Fruit fly (Drosophila melanogaster) whole organism, embryonic: ENCODE measurements around the gene CG42866.

ENCODE experiments used
- Aef1 ChIP-seq: fragments of 200-800 bp; sonication (Bioruptor generic); IDR thresholded peaks from 3 replicates; pipeline ENCODE4 v1.3.6; 2022; ENCODE audit warnings: missing biosample characterization, missing genetic modification characterization
- CG10147 ChIP-seq: fragments of 200-800 bp; sonication (Bioruptor generic); optimal IDR thresholded peaks from 2 replicates; lab custom pipeline; 2019; ENCODE audit warnings: missing biosample characterization, mild to moderate bottlenecking, missing genetic modification characterization, moderate library complexity
- CG13894 ChIP-seq: fragments of 200-800 bp; sonication (Bioruptor generic); optimal IDR thresholded peaks from 3 replicates; lab custom pipeline; 2018; ENCODE audit warnings: missing biosample characterization, mild to moderate bottlenecking, missing genetic modification characterization, moderate library complexity
- CG16815 ChIP-seq: fragments of 200-800 bp; sonication (Bioruptor generic); optimal IDR thresholded peaks from 3 replicates; lab custom pipeline; 2017; ENCODE audit warnings: missing biosample characterization, mild to moderate bottlenecking, missing genetic modification characterization
- CG17385 ChIP-seq: fragments of 200-800 bp; sonication (Bioruptor generic); optimal IDR thresholded peaks from 3 replicates; lab custom pipeline; 2018; ENCODE audit warnings: missing biosample characterization, mild to moderate bottlenecking, missing genetic modification characterization
- CG18262 ChIP-seq: fragments of 200-800 bp; optimal IDR thresholded peaks from 3 replicates; lab custom pipeline; 2019; ENCODE audit warnings: missing biosample characterization, mild to moderate bottlenecking, missing genetic modification characterization, moderate library complexity
- CG1832 ChIP-seq: fragments of 200-800 bp; sonication (Bioruptor generic); optimal IDR thresholded peaks from 2 replicates; lab custom pipeline; 2017; ENCODE audit warnings: missing biosample characterization, mild to moderate bottlenecking, missing genetic modification characterization, inconsistent platforms
- CG18764 ChIP-seq: fragments of 200-800 bp; sonication (Bioruptor generic); optimal IDR thresholded peaks from 3 replicates; lab custom pipeline; 2016; ENCODE audit warnings: missing biosample characterization, missing genetic modification characterization
- CG2129 ChIP-seq: fragments of 200-800 bp; sonication (Bioruptor generic); IDR thresholded peaks from 2 replicates; pipeline ENCODE4 v1.3.6; 2022; ENCODE audit warnings: missing biosample characterization, missing genetic modification characterization; ENCODE audit not compliant: partially characterized antibody
- CG31224 ChIP-seq: fragments of 200-800 bp; sonication (Bioruptor generic); IDR thresholded peaks from 2 replicates; pipeline ENCODE4 v1.3.6; 2022; ENCODE audit warnings: missing biosample characterization, missing genetic modification characterization
- CG3281 ChIP-seq: fragments of 200-800 bp; sonication (Bioruptor generic); optimal IDR thresholded peaks from 3 replicates; lab custom pipeline; 2017; ENCODE audit warnings: missing biosample characterization, mild to moderate bottlenecking, missing genetic modification characterization
- CG4282 ChIP-seq: fragments of 200-800 bp; sonication (Bioruptor generic); optimal IDR thresholded peaks from 2 replicates; lab custom pipeline; 2016; ENCODE audit warnings: missing biosample characterization, missing genetic modification characterization
- CG4854 ChIP-seq: fragments of 200-800 bp; sonication (Bioruptor generic); optimal IDR thresholded peaks from 2 replicates; lab custom pipeline; 2016; ENCODE audit warnings: missing biosample characterization, missing genetic modification characterization, inconsistent platforms
- CG5953 ChIP-seq: fragments of 200-800 bp; sonication (Bioruptor generic); IDR thresholded peaks from 2 replicates; pipeline ENCODE4 v1.3.6; 2022; ENCODE audit warnings: missing biosample characterization, missing genetic modification characterization
- CG6272 ChIP-seq: fragments of 200-800 bp; sonication (Bioruptor generic); IDR thresholded peaks from 2 replicates; pipeline ENCODE4 v1.3.6; 2022; ENCODE audit warnings: missing biosample characterization, missing genetic modification characterization
- CG8089 ChIP-seq: fragments of 200-800 bp; sonication (Bioruptor generic); optimal IDR thresholded peaks from 3 replicates; lab custom pipeline; 2016; ENCODE audit warnings: missing biosample characterization, missing genetic modification characterization
- CG8478 ChIP-seq: fragments of >200 bp; optimal IDR thresholded peaks from 2 replicates; lab custom pipeline; 2018
- Camta ChIP-seq: fragments of 200-800 bp; sonication (Bioruptor generic); optimal IDR thresholded peaks from 2 replicates; lab custom pipeline; 2016; ENCODE audit warnings: missing biosample characterization, missing genetic modification characterization
- CoRest ChIP-seq: fragments of 200-800 bp; sonication (Bioruptor generic); optimal IDR thresholded peaks from 3 replicates; lab custom pipeline; 2018; ENCODE audit warnings: missing biosample characterization, mild to moderate bottlenecking, missing genetic modification characterization, moderate library complexity
- Dad ChIP-seq: fragments of 200-800 bp; sonication (Bioruptor generic); optimal IDR thresholded peaks from 3 replicates; lab custom pipeline; 2016; ENCODE audit warnings: missing biosample characterization, missing genetic modification characterization
- Dek ChIP-seq: fragments of 200-800 bp; sonication (Bioruptor generic); optimal IDR thresholded peaks from 3 replicates; lab custom pipeline; 2019; ENCODE audit warnings: missing biosample characterization, mild to moderate bottlenecking, missing genetic modification characterization, moderate library complexity
- E2f1 ChIP-seq: fragments of 200-800 bp; sonication (Bioruptor generic); IDR thresholded peaks from 2 replicates; pipeline ENCODE4 v1.3.6; 2022; ENCODE audit warnings: missing biosample characterization, missing genetic modification characterization
- E2f2 ChIP-seq: fragments of 200-800 bp; sonication (Bioruptor generic); IDR thresholded peaks from 2 replicates; pipeline ENCODE4 v1.3.6; 2022; ENCODE audit warnings: missing biosample characterization, missing genetic modification characterization
- Fer1 ChIP-seq: fragments of 200-800 bp; sonication (Bioruptor generic); optimal IDR thresholded peaks from 2 replicates; lab custom pipeline; 2017; ENCODE audit warnings: missing biosample characterization, mild to moderate bottlenecking, missing genetic modification characterization
- Med ChIP-seq: fragments of 200-800 bp; sonication (Bioruptor generic); peaks from one replicate; lab custom pipeline; 2016; ENCODE audit warnings: missing biosample characterization, missing genetic modification characterization, mild to moderate bottlenecking, inconsistent platforms, moderate library complexity
- NC2α ChIP-seq: fragments of 200-800 bp; sonication (Bioruptor generic); optimal IDR thresholded peaks from 2 replicates; lab custom pipeline; 2016; ENCODE audit warnings: missing biosample characterization, missing genetic modification characterization
- Neu2 ChIP-seq: fragments of 200-800 bp; sonication (Bioruptor generic); optimal IDR thresholded peaks from 3 replicates; lab custom pipeline; 2016; ENCODE audit warnings: missing biosample characterization, missing genetic modification characterization, borderline replicate concordance
- Nf-YB ChIP-seq: fragments of 200-800 bp; sonication (Bioruptor generic); optimal IDR thresholded peaks from 3 replicates; lab custom pipeline; 2019; ENCODE audit warnings: missing biosample characterization, mild to moderate bottlenecking, missing genetic modification characterization, moderate library complexity
- Pdp1 ChIP-seq, 2 experiments: fragments of 200-800 bp; sonication (Bioruptor generic); optimal IDR thresholded peaks; 3 replicates each; lab custom pipeline; 2016; ENCODE audit warnings: missing biosample characterization in 2 of 2, missing genetic modification characterization in 2 of 2, mild to moderate bottlenecking in 1 of 2, moderate library complexity in 1 of 2
- abd-A ChIP-seq: fragments of 200-800 bp; sonication (Bioruptor generic); optimal IDR thresholded peaks from 3 replicates; lab custom pipeline; 2019; ENCODE audit warnings: missing biosample characterization, mild to moderate bottlenecking, missing genetic modification characterization, moderate library complexity
- amos ChIP-seq: fragments of 200-800 bp; sonication (Bioruptor generic); IDR thresholded peaks from 2 replicates; pipeline ENCODE4 v1.3.6; 2022; ENCODE audit warnings: missing biosample characterization, missing genetic modification characterization; ENCODE audit not compliant: partially characterized antibody
- bab2 ChIP-seq: fragments of 200-800 bp; sonication (Bioruptor generic); optimal IDR thresholded peaks from 2 replicates; lab custom pipeline; 2016; ENCODE audit warnings: missing biosample characterization, missing genetic modification characterization
- br ChIP-seq: fragments of >200 bp; optimal IDR thresholded peaks from 2 replicates; lab custom pipeline; 2017
- caup ChIP-seq: fragments of 200-800 bp; sonication (Bioruptor generic); optimal IDR thresholded peaks from 3 replicates; lab custom pipeline; 2017; ENCODE audit warnings: missing biosample characterization, mild to moderate bottlenecking, missing genetic modification characterization, moderate library complexity; ENCODE audit not compliant: severe bottlenecking
- ems ChIP-seq: fragments of 200-800 bp; sonication (Bioruptor generic); optimal IDR thresholded peaks from 3 replicates; lab custom pipeline; 2016; ENCODE audit warnings: missing biosample characterization, missing genetic modification characterization
- en ChIP-seq: fragments of 200-800 bp; sonication (Bioruptor generic); optimal IDR thresholded peaks from 2 replicates; lab custom pipeline; 2016; ENCODE audit warnings: missing biosample characterization, missing genetic modification characterization
- fru ChIP-seq: fragments of >200 bp; optimal IDR thresholded peaks from 2 replicates; lab custom pipeline; 2017
- gcm2 ChIP-seq: fragments of 200-800 bp; sonication (Bioruptor generic); optimal IDR thresholded peaks from 2 replicates; lab custom pipeline; 2016; ENCODE audit warnings: missing biosample characterization, missing genetic modification characterization
- gsb-n ChIP-seq: fragments of 200-800 bp; sonication (Bioruptor generic); optimal IDR thresholded peaks from 3 replicates; lab custom pipeline; 2018; ENCODE audit warnings: missing biosample characterization, mild to moderate bottlenecking, missing genetic modification characterization
- hb ChIP-seq: fragments of 200-800 bp; sonication (Bioruptor generic); IDR thresholded peaks from 3 replicates; pipeline ENCODE4 v1.3.6; 2022; ENCODE audit warnings: missing biosample characterization, missing genetic modification characterization; ENCODE audit not compliant: partially characterized antibody
- klu ChIP-seq: fragments of 200-800 bp; sonication (Bioruptor generic); IDR thresholded peaks from 2 replicates; pipeline ENCODE4 v1.3.6; 2022; ENCODE audit warnings: missing biosample characterization, missing genetic modification characterization
- lola ChIP-seq, 3 experiments: fragments of >200 bp in 2 of 3; fragments of 200-800 bp in 1 of 3; sonication (Bioruptor generic) in 1 of 3; optimal IDR thresholded peaks; 2 replicates each; lab custom pipeline; 2017 to 2019; ENCODE audit warnings: missing biosample characterization in 3 of 3, missing genetic modification characterization in 3 of 3, mild to moderate bottlenecking in 1 of 3, moderate library complexity in 1 of 3
- maf-S ChIP-seq: fragments of 200-800 bp; sonication (Bioruptor generic); optimal IDR thresholded peaks from 2 replicates; lab custom pipeline; 2016; ENCODE audit warnings: missing biosample characterization, missing genetic modification characterization
- odd ChIP-seq: fragments of 200-800 bp; sonication (Bioruptor generic); optimal IDR thresholded peaks from 2 replicates; lab custom pipeline; 2017; ENCODE audit warnings: missing biosample characterization, mild to moderate bottlenecking, missing genetic modification characterization
- pho ChIP-seq: fragments of 200-800 bp; sonication (Bioruptor generic); optimal IDR thresholded peaks from 2 replicates; lab custom pipeline; 2016; ENCODE audit warnings: missing biosample characterization, missing genetic modification characterization
- repo ChIP-seq: fragments of 200-800 bp; sonication (Bioruptor generic); optimal IDR thresholded peaks from 2 replicates; lab custom pipeline; 2016; ENCODE audit warnings: missing biosample characterization, missing genetic modification characterization
- sr ChIP-seq: fragments of 200-800 bp; sonication (Bioruptor generic); IDR thresholded peaks from 3 replicates; pipeline ENCODE4 v1.3.6; 2022; ENCODE audit warnings: missing biosample characterization, missing genetic modification characterization
- tup ChIP-seq: fragments of 200-800 bp; sonication (Bioruptor generic); optimal IDR thresholded peaks from 2 replicates; lab custom pipeline; 2016; ENCODE audit warnings: missing biosample characterization, mild to moderate bottlenecking, missing genetic modification characterization, moderate library complexity
- unpg ChIP-seq: fragments of 200-800 bp; sonication (Bioruptor generic); optimal IDR thresholded peaks from 3 replicates; lab custom pipeline; 2018; ENCODE audit warnings: missing biosample characterization, mild to moderate bottlenecking, missing genetic modification characterization, moderate library complexity
- zen2 ChIP-seq: fragments of 200-800 bp; sonication (Bioruptor generic); IDR thresholded peaks from 3 replicates; pipeline ENCODE4 v1.3.6; 2022; ENCODE audit warnings: missing biosample characterization, missing genetic modification characterization; ENCODE audit not compliant: partially characterized antibody
- zfh2 ChIP-seq: fragments of 200-800 bp; sonication (Bioruptor generic); optimal IDR thresholded peaks from 2 replicates; lab custom pipeline; 2016; ENCODE audit warnings: missing biosample characterization, missing genetic modification characterization

CG42866 gene

DNA sequence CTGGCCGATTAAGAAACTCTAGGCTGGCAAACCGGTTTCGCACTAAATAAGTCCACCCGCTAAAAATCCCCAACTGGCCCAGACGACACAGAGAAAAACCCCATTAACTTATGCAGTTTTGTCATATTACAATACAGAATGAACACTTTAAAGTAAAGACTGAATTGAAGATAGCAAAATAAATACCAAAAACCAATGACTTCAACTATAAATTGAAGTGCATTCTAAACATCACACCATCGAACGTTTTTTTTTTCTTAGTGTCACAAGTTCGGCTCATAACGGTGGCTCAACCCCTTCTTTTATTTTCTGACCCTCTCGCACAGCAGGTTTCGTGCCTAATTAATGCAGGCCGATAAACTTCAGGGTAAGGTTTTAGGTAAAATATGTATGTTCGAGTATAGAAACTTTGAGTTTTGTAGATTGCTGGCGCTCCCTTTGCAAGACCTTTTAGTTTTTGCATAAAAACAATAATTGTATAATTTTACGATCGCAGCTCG is 20.1 kb downstream of the CG42866 start (continued):
- TF ChIP-seq en (peak; percentile 51), E2f2 (GFP tag; lab: Robert Waterston, UW) (peak; percentile 70), Fer1 (GFP tag; lab: Kevin White, UChicago) (peak; percentile 83), Pdp1 (GFP tag; optimal IDR thresholded peaks at IDR 0.05; lab: Kevin White, UChicago) (peak; percentile 59 to 71), Dad (GFP tag; lab: Kevin White, UChicago) (peak; percentile 53), CoRest (tag; lab: Kevin White, UChicago) (peak; percentile 88), CG17385 (GFP tag; lab: Kevin White, UChicago) (peak; percentile 81), CG13894 (tag; lab: Kevin White, UChicago) (peak; percentile 56), NC2α (peak; percentile 67), br (lab: Kevin White, UChicago) (no peak), klu (GFP tag; lab: Robert Waterston, UW) (peak; percentile 97), maf-S (GFP tag; lab: Kevin White, UChicago) (peak; percentile 85), CG18764 (GFP tag; lab: Kevin White, UChicago) (peak; percentile 77), fru (lab: Kevin White, UChicago) (no peak), Camta (GFP tag; lab: Kevin White, UChicago) (peak; percentile 85), gsb-n (tag; lab: Kevin White, UChicago) (peak; percentile 69), odd (peak; percentile 78), zen2 (GFP tag; lab: Robert Waterston, UW) (no peak), Dek (tag; lab: Kevin White, UChicago) (peak; percentile 79), CG10147 (GFP tag; lab: Kevin White, UChicago) (peak; percentile 7), CG8478 (lab: Kevin White, UChicago) (no peak), E2f1 (GFP tag; lab: Robert Waterston, UW) (peak; percentile 92), hb (GFP tag; lab: Robert Waterston, UW) (no peak), Med (GFP tag; lab: Kevin White, UChicago) (peak; percentile 85), pho (GFP tag; lab: Kevin White, UChicago) (peak; percentile 87), ems (GFP tag; lab: Kevin White, UChicago) (peak; percentile 56), CG4854 (GFP tag; lab: Kevin White, UChicago) (peak; percentile 23), CG31224 (peak; percentile 88), CG3281 (GFP tag; lab: Kevin White, UChicago) (peak; percentile 73), amos (GFP tag; lab: Robert Waterston, UW) (no peak), caup (peak; percentile 49), repo (GFP tag; lab: Kevin White, UChicago) (no peak), CG16815 (GFP tag; lab: Kevin White, UChicago) (peak; percentile 64), CG18262 (peak; percentile 82), abd-A (peak; percentile 85), CG4282 (GFP tag; lab: Kevin White, UChicago) (peak; percentile 41), CG2129 (GFP tag; lab: Robert Waterston, UW) (no peak), lola (GFP tag; optimal IDR thresholded peaks at IDR 0.05; lab: Kevin White, UChicago) (peak in 1 of 3 experiments; percentile 72), CG1832 (GFP tag; lab: Kevin White, UChicago) (no peak), bab2 (GFP tag; lab: Kevin White, UChicago) (peak; percentile 89), CG8089 (peak; percentile 75), CG6272 (GFP tag; lab: Robert Waterston, UW) (peak; percentile 86), sr (GFP tag; lab: Robert Waterston, UW) (peak; percentile 45; the same call in 1 of the 3 replicates), unpg (GFP tag; lab: Kevin White, UChicago) (peak; percentile 82), Nf-YB (GFP tag; lab: Kevin White, UChicago) (peak; percentile 50), Neu2 (GFP tag; lab: Kevin White, UChicago) (no peak), CG5953 (GFP tag; lab: Robert Waterston, UW) (peak; percentile 72), tup (GFP tag; lab: Kevin White, UChicago) (peak; percentile 78), gcm2 (GFP tag; lab: Kevin White, UChicago) (peak; percentile 80), zfh2 (GFP tag; lab: Kevin White, UChicago) (peak; percentile 91), Aef1 (GFP tag; lab: Robert Waterston, UW) (peak; percentile 94)
